Fruit fly (Drosophila melanogaster): ENCODE results near the gene Rint1.

Rint1 gene

dm6 chr3L:7370231-7370882, 46.9 kb downstream of the Rint1 start (continued):
- no peak for TF ChIP-seq Meics (GFP tag; optimal IDR thresholded peaks at IDR 0.05)
- peak; percentile 21 for TF ChIP-seq nom (GFP tag; optimal IDR thresholded peaks at IDR 0.05)
- TF ChIP-seq Dp (GFP tag; optimal IDR thresholded peaks at IDR 0.05) = no peak
- TF ChIP-seq CG3838 (GFP tag; optimal IDR thresholded peaks at IDR 0.05) = no peak
- peak; percentile 22 for TF ChIP-seq CG7987 (GFP tag; optimal IDR thresholded peaks at IDR 0.05)
- no peak for TF ChIP-seq CG11560 (tag; IDR thresholded peaks at IDR 0.05)
- no peak for TF ChIP-seq Awh (GFP tag; IDR thresholded peaks at IDR 0.05)
- no peak for TF ChIP-seq jigr1 (GFP tag; IDR thresholded peaks at IDR 0.05)
- TF ChIP-seq Max (GFP tag; optimal IDR thresholded peaks at IDR 0.05) = peak; percentile 17
- TF ChIP-seq Bteb2 (GFP tag; optimal IDR thresholded peaks at IDR 0.05) = no peak
- no peak for TF ChIP-seq CG34224 (GFP tag; IDR thresholded peaks at IDR 0.05; ENCODE audit: partially characterized antibody)
- TF ChIP-seq CG9876 (GFP tag; optimal IDR thresholded peaks at IDR 0.05) = no peak
- no peak for TF ChIP-seq CG30403 (GFP tag; optimal IDR thresholded peaks at IDR 0.05)
- no peak for TF ChIP-seq Fer3 (tag; optimal IDR thresholded peaks at IDR 0.05)
- TF ChIP-seq CG14441 (GFP tag; IDR thresholded peaks at IDR 0.05) = no peak
- no peak for TF ChIP-seq CG11247 (GFP tag; IDR thresholded peaks at IDR 0.05)
- TF ChIP-seq CG9215 (GFP tag; IDR thresholded peaks at IDR 0.05) = no peak
- no peak for TF ChIP-seq CG10209 (GFP tag; optimal IDR thresholded peaks at IDR 0.05)
- no peak for TF ChIP-seq CG1647 (GFP tag; optimal IDR thresholded peaks at IDR 0.05)
- peak; percentile 64 for TF ChIP-seq scrt (GFP tag; optimal IDR thresholded peaks at IDR 0.05)
- TF ChIP-seq Doc2 (GFP tag; IDR thresholded peaks at IDR 0.05) = no peak
- no peak for TF ChIP-seq CG15073 (GFP tag; optimal IDR thresholded peaks at IDR 0.05)
- no peak for TF ChIP-seq Vsx1 (GFP tag; optimal IDR thresholded peaks at IDR 0.05)
- no peak for TF ChIP-seq Doc3 (GFP tag; IDR thresholded peaks at IDR 0.05; ENCODE audit: partially characterized antibody)
- TF ChIP-seq CG1832 (GFP tag; optimal IDR thresholded peaks at IDR 0.05) = peak; percentile 58
- TF ChIP-seq slp2 (GFP tag; optimal IDR thresholded peaks at IDR 0.05) = no peak
- TF ChIP-seq da (GFP tag; optimal IDR thresholded peaks at IDR 0.05) = peak; percentile 47
- no peak for TF ChIP-seq CG14860 (GFP tag; IDR thresholded peaks at IDR 0.05; ENCODE audit: partially characterized antibody)
- no peak for TF ChIP-seq B-H1 (GFP tag; IDR thresholded peaks at IDR 0.05)
- no peak for TF ChIP-seq pho (GFP tag; optimal IDR thresholded peaks at IDR 0.05)
- peak; percentile 18 for TF ChIP-seq lab (GFP tag; optimal IDR thresholded peaks at IDR 0.05)
- TF ChIP-seq Spps (tag; optimal IDR thresholded peaks at IDR 0.05) = no peak
- no peak for TF ChIP-seq CG6654 (GFP tag; optimal IDR thresholded peaks at IDR 0.05)
- peak; percentile 10 for TF ChIP-seq CG10979 (tag; optimal IDR thresholded peaks at IDR 0.05)
- no peak for TF ChIP-seq CG6813 (GFP tag; optimal IDR thresholded peaks at IDR 0.05)
- TF ChIP-seq CG31441 (GFP tag; IDR thresholded peaks at IDR 0.05) = no peak; the same call in 1 of the 2 replicates
- TF ChIP-seq ac (GFP tag; optimal IDR thresholded peaks at IDR 0.05) = peak; percentile 68
- TF ChIP-seq CG6791 (GFP tag; IDR thresholded peaks at IDR 0.05; ENCODE audit: partially characterized antibody) = 0 out of 3 replicates have a peak, but pooled peaks have one; percentile 26
- peak; percentile 7 for TF ChIP-seq CG34376 (GFP tag; optimal IDR thresholded peaks at IDR 0.05)
- no peak for TF ChIP-seq btn (GFP tag; optimal IDR thresholded peaks at IDR 0.05)
- no peak for TF ChIP-seq aop (GFP tag; IDR thresholded peaks at IDR 0.05)
- no peak for TF ChIP-seq bab2 (GFP tag; optimal IDR thresholded peaks at IDR 0.05)
- peak; percentile 47 for TF ChIP-seq Kr (GFP tag; optimal IDR thresholded peaks at IDR 0.05)
- no peak for TF ChIP-seq CG10959 (GFP tag; IDR thresholded peaks at IDR 0.05)
- no peak for TF ChIP-seq CG16779 (GFP tag; IDR thresholded peaks at IDR 0.05)
- no peak for TF ChIP-seq Gsc (GFP tag; IDR thresholded peaks at IDR 0.05)
- no peak for TF ChIP-seq kay (GFP tag; optimal IDR thresholded peaks at IDR 0.05)
- no peak for TF ChIP-seq CG10543 (GFP tag; optimal IDR thresholded peaks at IDR 0.05)
- TF ChIP-seq Hand (GFP tag; optimal IDR thresholded peaks at IDR 0.05) = no peak
- TF ChIP-seq HHEX (GFP tag; optimal IDR thresholded peaks at IDR 0.05) = no peak

Measured in whole organism, embryonic.